Fruit fly (Drosophila melanogaster) whole organism, embryonic: ENCODE results near the gene Tlk.

Source experiments
- Abd-B ChIP-seq: fragments of 200-800 bp; sonication (Bioruptor generic); optimal IDR thresholded peaks from 2 replicates; lab custom pipeline; 2018; ENCODE audit warnings: missing biosample characterization, mild to moderate bottlenecking, missing genetic modification characterization, moderate library complexity
- Ada2b ChIP-seq: fragments of 200-800 bp; sonication (Bioruptor generic); IDR thresholded peaks from 2 replicates; pipeline ENCODE4 v1.3.6; 2022; ENCODE audit warnings: missing biosample characterization, missing genetic modification characterization
- Adf1 ChIP-seq: fragments of 200-800 bp; sonication (Bioruptor generic); IDR thresholded peaks from 2 replicates; pipeline ENCODE4 v1.3.6; 2022; ENCODE audit warnings: missing biosample characterization, missing genetic modification characterization
- CG12071 ChIP-seq: fragments of 200-800 bp; sonication (Bioruptor generic); optimal IDR thresholded peaks from 3 replicates; lab custom pipeline; 2018; ENCODE audit warnings: missing biosample characterization, mild to moderate bottlenecking, missing genetic modification characterization
- CG12299 ChIP-seq: fragments of 200-800 bp; sonication (Bioruptor generic); optimal IDR thresholded peaks from 2 replicates; lab custom pipeline; 2018; ENCODE audit warnings: missing biosample characterization, mild to moderate bottlenecking, missing genetic modification characterization
- CG12744 ChIP-seq: fragments of 200-800 bp; sonication (Bioruptor generic); optimal IDR thresholded peaks from 2 replicates; lab custom pipeline; 2016; ENCODE audit warnings: missing biosample characterization, missing genetic modification characterization
- CG15073 ChIP-seq: fragments of 200-800 bp; sonication (Bioruptor generic); optimal IDR thresholded peaks from 2 replicates; lab custom pipeline; 2016; ENCODE audit warnings: missing biosample characterization, missing genetic modification characterization
- CG1603 ChIP-seq: fragments of 200-800 bp; sonication (Bioruptor generic); optimal IDR thresholded peaks from 2 replicates; lab custom pipeline; 2019; ENCODE audit warnings: missing biosample characterization, mild to moderate bottlenecking, missing genetic modification characterization, moderate library complexity
- CG17186 ChIP-seq: fragments of 200-800 bp; sonication (Bioruptor generic); optimal IDR thresholded peaks from 3 replicates; lab custom pipeline; 2017; ENCODE audit warnings: missing biosample characterization, missing genetic modification reagents, missing genetic modification characterization
- CG17361 ChIP-seq: fragments of 200-800 bp; sonication (Bioruptor generic); IDR thresholded peaks from 3 replicates; pipeline ENCODE4 v1.3.6; 2022; ENCODE audit warnings: missing biosample characterization, missing genetic modification characterization
- CG3065 ChIP-seq: fragments of 200-800 bp; sonication (Bioruptor generic); optimal IDR thresholded peaks from 2 replicates; lab custom pipeline; 2016; ENCODE audit warnings: missing biosample characterization, missing genetic modification characterization
- CG4424 ChIP-seq: fragments of 200-800 bp; sonication (Bioruptor generic); optimal IDR thresholded peaks from 3 replicates; lab custom pipeline; 2016; ENCODE audit warnings: missing biosample characterization, missing genetic modification characterization
- CG7839 ChIP-seq: fragments of 200-800 bp; sonication (Bioruptor generic); optimal IDR thresholded peaks from 3 replicates; lab custom pipeline; 2018; ENCODE audit warnings: missing biosample characterization, mild to moderate bottlenecking, missing genetic modification characterization, moderate library complexity
- CG7963 ChIP-seq: fragments of 200-800 bp; sonication (Bioruptor generic); IDR thresholded peaks from 3 replicates; pipeline ENCODE4 v1.3.6; 2022; ENCODE audit warnings: missing biosample characterization, missing genetic modification characterization; ENCODE audit not compliant: partially characterized antibody
- CG8388 ChIP-seq: fragments of 200-800 bp; sonication (Bioruptor generic); optimal IDR thresholded peaks from 2 replicates; lab custom pipeline; 2019; ENCODE audit warnings: missing biosample characterization, mild to moderate bottlenecking, missing genetic modification characterization, moderate library complexity
- CG8478 ChIP-seq: fragments of >200 bp; optimal IDR thresholded peaks from 2 replicates; lab custom pipeline; 2018
- Dp ChIP-seq: fragments of 200-800 bp; sonication (Bioruptor generic); optimal IDR thresholded peaks from 2 replicates; lab custom pipeline; 2018; ENCODE audit warnings: missing biosample characterization, mild to moderate bottlenecking, missing genetic modification characterization, moderate library complexity
- Dref ChIP-seq: fragments of 200-800 bp; sonication (Bioruptor generic); IDR thresholded peaks from 2 replicates; pipeline ENCODE4 v1.3.6; 2022; ENCODE audit warnings: missing biosample characterization, missing genetic modification characterization
- Ets65A ChIP-seq: fragments of 200-800 bp; sonication (Bioruptor generic); peaks from one replicate; lab custom pipeline; 2016; ENCODE audit warnings: missing biosample characterization, missing genetic modification characterization
- Hr39 ChIP-seq: fragments of >200 bp; optimal IDR thresholded peaks from 2 replicates; lab custom pipeline; 2017
- Lpt ChIP-seq: fragments of >200 bp; optimal IDR thresholded peaks from 2 replicates; lab custom pipeline; 2018; ENCODE audit warnings: missing biosample characterization, missing genetic modification characterization
- Nf-YA ChIP-seq: fragments of 200-800 bp; sonication (Bioruptor generic); IDR thresholded peaks from 2 replicates; pipeline ENCODE4 v1.3.6; 2022; ENCODE audit warnings: missing biosample characterization, missing genetic modification characterization
- Oaz ChIP-seq: fragments of 200-800 bp; sonication (Bioruptor generic); IDR thresholded peaks from 2 replicates; pipeline ENCODE4 v1.3.6; 2022; ENCODE audit warnings: missing biosample characterization, missing genetic modification characterization
- Sry-δ ChIP-seq: fragments of 200-800 bp; sonication (Bioruptor generic); optimal IDR thresholded peaks from 2 replicates; lab custom pipeline; 2016; ENCODE audit warnings: missing biosample characterization, missing genetic modification characterization
- Stat92E ChIP-seq, 3 experiments: fragments of >200 bp in 2 of 3; fragments of 200-800 bp in 1 of 3; sonication (Bioruptor generic) in 1 of 3; optimal IDR thresholded peaks; 2 replicates each; lab custom pipeline; 2017 to 2019; ENCODE audit warnings: missing biosample characterization in 3 of 3, missing genetic modification characterization in 3 of 3, mild to moderate bottlenecking in 1 of 3, moderate library complexity in 1 of 3
- Vsx1 ChIP-seq: fragments of 200-800 bp; sonication (Bioruptor generic); optimal IDR thresholded peaks from 2 replicates; lab custom pipeline; 2017; ENCODE audit warnings: missing biosample characterization, mild to moderate bottlenecking, missing genetic modification characterization, missing genetic modification reagents
- al ChIP-seq: fragments of 200-800 bp; sonication (Bioruptor generic); IDR thresholded peaks from 2 replicates; pipeline ENCODE4 v1.3.6; 2022; ENCODE audit warnings: missing biosample characterization, missing genetic modification characterization
- cg ChIP-seq: fragments of 200-800 bp; sonication (Bioruptor generic); optimal IDR thresholded peaks from 3 replicates; lab custom pipeline; 2019; ENCODE audit warnings: missing biosample characterization, mild to moderate bottlenecking, missing genetic modification characterization, moderate library complexity
- corto ChIP-seq: fragments of 200-800 bp; sonication (Bioruptor generic); optimal IDR thresholded peaks from 2 replicates; lab custom pipeline; 2016; ENCODE audit warnings: missing biosample characterization, mild to moderate bottlenecking, missing genetic modification characterization, moderate library complexity
- dan ChIP-seq: fragments of 200-800 bp; sonication (Bioruptor generic); IDR thresholded peaks from 2 replicates; pipeline ENCODE4 v1.3.6; 2022; ENCODE audit warnings: missing biosample characterization, missing genetic modification characterization
- dimm ChIP-seq: fragments of 200-800 bp; sonication (Bioruptor generic); IDR thresholded peaks from 2 replicates; pipeline ENCODE4 v1.3.6; 2022; ENCODE audit warnings: missing biosample characterization, missing genetic modification characterization
- disco-r ChIP-seq: fragments of 200-800 bp; sonication (Bioruptor generic); optimal IDR thresholded peaks from 2 replicates; lab custom pipeline; 2016; ENCODE audit warnings: missing biosample characterization, missing genetic modification characterization
- dmrt11E ChIP-seq: fragments of 200-800 bp; sonication (Bioruptor generic); optimal IDR thresholded peaks from 3 replicates; lab custom pipeline; 2018; ENCODE audit warnings: missing biosample characterization, mild to moderate bottlenecking, missing genetic modification characterization, moderate library complexity
- dysf ChIP-seq: fragments of 200-800 bp; sonication (Bioruptor generic); IDR thresholded peaks from 3 replicates; pipeline ENCODE4 v1.3.6; 2022; ENCODE audit warnings: missing biosample characterization, missing genetic modification characterization
- fd64A ChIP-seq: fragments of 200-800 bp; sonication (Bioruptor generic); optimal IDR thresholded peaks from 3 replicates; lab custom pipeline; 2018; ENCODE audit warnings: missing biosample characterization, mild to moderate bottlenecking, missing genetic modification characterization
- ftz-f1 ChIP-seq: fragments of 200-800 bp; sonication (Bioruptor generic); optimal IDR thresholded peaks from 2 replicates; lab custom pipeline; 2016; ENCODE audit warnings: missing biosample characterization, missing genetic modification characterization
- gem ChIP-seq: fragments of 200-800 bp; sonication (Bioruptor generic); optimal IDR thresholded peaks from 2 replicates; lab custom pipeline; 2019; ENCODE audit warnings: missing biosample characterization, mild to moderate bottlenecking, missing genetic modification characterization, moderate library complexity
- hkb ChIP-seq, 2 experiments: fragments of 200-800 bp in 1 of 2; fragments of >200 bp in 1 of 2; sonication (Bioruptor generic) in 1 of 2; IDR thresholded peaks in 1 of 2; optimal IDR thresholded peaks in 1 of 2; 2 replicates each; pipeline versions ENCODE4 v1.3.6 to Lab custom; 2017 to 2022; ENCODE audit warnings: missing biosample characterization in 1 of 2, missing genetic modification characterization in 1 of 2
- kah ChIP-seq: fragments of 200-800 bp; sonication (Bioruptor generic); optimal IDR thresholded peaks from 2 replicates; lab custom pipeline; 2018; ENCODE audit warnings: missing biosample characterization, mild to moderate bottlenecking, missing genetic modification characterization
- mam ChIP-seq: fragments of 200-800 bp; sonication (Bioruptor generic); optimal IDR thresholded peaks from 3 replicates; lab custom pipeline; 2016; ENCODE audit warnings: missing biosample characterization, missing genetic modification characterization
- nerfin-2 ChIP-seq: fragments of 200-800 bp; sonication (Bioruptor generic); IDR thresholded peaks from 2 replicates; pipeline ENCODE4 v1.3.6; 2022; ENCODE audit warnings: missing biosample characterization, missing genetic modification characterization; ENCODE audit not compliant: partially characterized antibody
- pfk ChIP-seq: fragments of 200-800 bp; sonication (Bioruptor generic); optimal IDR thresholded peaks from 2 replicates; lab custom pipeline; 2018; ENCODE audit warnings: missing biosample characterization, mild to moderate bottlenecking, missing genetic modification characterization, moderate library complexity
- scrt ChIP-seq: fragments of 200-800 bp; sonication (Bioruptor generic); optimal IDR thresholded peaks from 2 replicates; lab custom pipeline; 2018; ENCODE audit warnings: missing biosample characterization, mild to moderate bottlenecking, missing genetic modification characterization, moderate library complexity
- seq ChIP-seq: fragments of 200-800 bp; sonication (Bioruptor generic); IDR thresholded peaks from 2 replicates; pipeline ENCODE4 v1.3.6; 2022; ENCODE audit warnings: missing biosample characterization, missing genetic modification characterization
- sisA ChIP-seq: fragments of 200-800 bp; sonication (Bioruptor generic); IDR thresholded peaks from 2 replicates; pipeline ENCODE4 v1.3.6; 2022; ENCODE audit warnings: missing biosample characterization, missing genetic modification characterization
- slbo ChIP-seq: fragments of 200-800 bp; sonication (Bioruptor generic); IDR thresholded peaks from 2 replicates; pipeline ENCODE4 v1.3.6; 2022; ENCODE audit warnings: missing biosample characterization, missing genetic modification characterization
- so ChIP-seq: fragments of 200-800 bp; sonication (Bioruptor generic); IDR thresholded peaks from 3 replicates; pipeline ENCODE4 v1.3.6; 2022; ENCODE audit warnings: missing biosample characterization, missing genetic modification characterization
- tio ChIP-seq: fragments of 200-800 bp; sonication (Bioruptor generic); optimal IDR thresholded peaks from 2 replicates; lab custom pipeline; 2017; ENCODE audit warnings: missing biosample characterization, missing genetic modification characterization, inconsistent platforms
- twi ChIP-seq: fragments of 200-800 bp; optimal IDR thresholded peaks from 2 replicates; lab custom pipeline; 2019; ENCODE audit warnings: missing biosample characterization, mild to moderate bottlenecking, missing genetic modification characterization, moderate library complexity
- z ChIP-seq: fragments of 200-800 bp; sonication (Bioruptor generic); IDR thresholded peaks from 3 replicates; pipeline ENCODE4 v1.3.6; 2022; ENCODE audit warnings: missing biosample characterization, missing genetic modification characterization

Gene Tlk

dm6 chrX:3742002-3742722 is 22.4 kb downstream of the Tlk start (continued):
- TF ChIP-seq dysf (GFP tag; lab: Robert Waterston, UW) (peak; percentile 100), Adf1 (peak; percentile 91), Hr39 (no peak), CG7839 (tag; lab: Kevin White, UChicago) (peak; percentile 100), sisA (peak; percentile 99), CG17361 (GFP tag; lab: Robert Waterston, UW) (peak; percentile 99), corto (GFP tag; lab: Kevin White, UChicago) (peak; percentile 99), slbo (GFP tag; lab: Robert Waterston, UW) (peak; percentile 100), dmrt11E (tag; lab: Kevin White, UChicago) (peak; percentile 100), gem (tag; lab: Kevin White, UChicago) (peak; percentile 100), cg (peak; percentile 17), Dp (GFP tag; lab: Kevin White, UChicago) (peak; percentile 50), Ada2b (GFP tag; lab: Robert Waterston, UW) (peak; percentile 100), CG1603 (tag; lab: Kevin White, UChicago) (peak; percentile 99), Stat92E (GFP tag; optimal IDR thresholded peaks at IDR 0.05; lab: Kevin White, UChicago) (peak in 1 of 3 experiments; percentile 97), CG8478 (peak; percentile 1), Nf-YA (GFP tag; lab: Robert Waterston, UW) (peak; percentile 99), CG15073 (GFP tag; lab: Kevin White, UChicago) (peak; percentile 94), fd64A (GFP tag; lab: Kevin White, UChicago) (peak; percentile 99), Vsx1 (GFP tag; lab: Kevin White, UChicago) (peak; percentile 98), CG12299 (peak; percentile 99), dan (GFP tag; lab: Robert Waterston, UW) (peak; percentile 98), al (peak; percentile 99), kah (GFP tag; lab: Kevin White, UChicago) (peak; percentile 96), mam (GFP tag; lab: Kevin White, UChicago) (peak; percentile 99), Ets65A (GFP tag; lab: Kevin White, UChicago) (peak; percentile 100), so (peak; percentile 100), dimm (peak; percentile 98), ftz-f1 (GFP tag; lab: Kevin White, UChicago) (peak; percentile 94), CG12744 (GFP tag; lab: Kevin White, UChicago) (peak; percentile 99), nerfin-2 (no peak), hkb (optimal IDR thresholded peaks at IDR 0.05; lab: Kevin White, UChicago) (no peak), hkb (GFP tag; IDR thresholded peaks at IDR 0.05; lab: Robert Waterston, UW) (peak; percentile 100), disco-r (GFP tag; lab: Kevin White, UChicago) (peak; percentile 98), scrt (GFP tag; lab: Kevin White, UChicago) (peak; percentile 99), CG8388 (GFP tag; lab: Kevin White, UChicago) (peak; percentile 98), twi (tag; lab: Kevin White, UChicago) (peak; percentile 99), tio (GFP tag; lab: Kevin White, UChicago) (peak; percentile 99), Sry-δ (GFP tag; lab: Kevin White, UChicago) (peak; percentile 84), CG7963 (GFP tag; lab: Robert Waterston, UW) (peak; percentile 49; the same call in 1 of the 3 replicates), seq (GFP tag; lab: Robert Waterston, UW) (peak; percentile 99), z (GFP tag; lab: Robert Waterston, UW) (peak; percentile 88), CG3065 (peak; percentile 98), CG12071 (GFP tag; lab: Kevin White, UChicago) (peak; percentile 99), pfk (GFP tag; lab: Kevin White, UChicago) (peak; percentile 88), Oaz (peak; percentile 99), Abd-B (GFP tag; lab: Kevin White, UChicago) (peak; percentile 99), CG4424 (peak; percentile 100), CG17186 (peak; percentile 95), Dref (GFP tag; lab: Robert Waterston, UW) (peak; percentile 54), Lpt (peak; percentile 48)
